Fruit fly (Drosophila melanogaster) whole organism, pupa: ENCODE measurements around the gene RpS10b.

Experiments used
- CG10348 ChIP-seq: fragments of 200-800 bp; sonication (Bioruptor generic); IDR thresholded peaks from 2 replicates; pipeline ENCODE4 v1.3.6; 2022; ENCODE audit warnings: missing biosample characterization, missing genetic modification characterization
- CG12605 ChIP-seq: fragments of 200-800 bp; sonication (Bioruptor generic); IDR thresholded peaks from 2 replicates; pipeline ENCODE4 v1.3.6; 2022; ENCODE audit warnings: missing biosample characterization, missing genetic modification characterization
- CG13204 ChIP-seq: fragments of 200-800 bp; sonication (Bioruptor generic); optimal IDR thresholded peaks from 2 replicates; lab custom pipeline; 2018; ENCODE audit warnings: missing biosample characterization, mild to moderate bottlenecking, missing genetic modification characterization, moderate library complexity
- CG14655 ChIP-seq: fragments of 200-800 bp; sonication (Bioruptor generic); optimal IDR thresholded peaks from 3 replicates; lab custom pipeline; 2017; ENCODE audit warnings: mild to moderate bottlenecking, missing biosample characterization, missing genetic modification reagents, missing genetic modification characterization
- CG15710 ChIP-seq: fragments of 200-800 bp; sonication (Bioruptor generic); optimal IDR thresholded peaks from 2 replicates; lab custom pipeline; 2018; ENCODE audit warnings: missing biosample characterization, mild to moderate bottlenecking, missing genetic modification characterization, moderate library complexity
- CG17806 ChIP-seq: fragments of 200-800 bp; sonication (Bioruptor generic); optimal IDR thresholded peaks from 2 replicates; lab custom pipeline; 2018; ENCODE audit warnings: missing biosample characterization, mild to moderate bottlenecking, missing genetic modification characterization, moderate library complexity
- CG32121 ChIP-seq: fragments of 200-800 bp; sonication (Bioruptor generic); IDR thresholded peaks from 2 replicates; pipeline ENCODE4 v1.3.6; 2022; ENCODE audit warnings: missing biosample characterization, missing genetic modification characterization
- CG34367 ChIP-seq: fragments of 200-800 bp; sonication (Bioruptor generic); optimal IDR thresholded peaks from 2 replicates; lab custom pipeline; 2018; ENCODE audit warnings: missing biosample characterization, mild to moderate bottlenecking, missing genetic modification characterization
- CG4496 ChIP-seq: fragments of 200-800 bp; sonication (Bioruptor generic); IDR thresholded peaks from 3 replicates; pipeline ENCODE4 v1.3.6; 2022; ENCODE audit warnings: missing biosample characterization, missing genetic modification characterization
- CG8159 ChIP-seq: fragments of 200-800 bp; sonication (Bioruptor generic); optimal IDR thresholded peaks from 3 replicates; lab custom pipeline; 2018; ENCODE audit warnings: missing biosample characterization, mild to moderate bottlenecking, missing genetic modification characterization, moderate library complexity
- CG8301 ChIP-seq: fragments of 200-800 bp; sonication (Bioruptor generic); optimal IDR thresholded peaks from 2 replicates; lab custom pipeline; 2018; ENCODE audit warnings: missing biosample characterization, mild to moderate bottlenecking, missing genetic modification characterization
- CG9948 ChIP-seq: fragments of 200-800 bp; sonication (Bioruptor generic); optimal IDR thresholded peaks from 2 replicates; lab custom pipeline; 2018; ENCODE audit warnings: missing biosample characterization, mild to moderate bottlenecking, missing genetic modification characterization, moderate library complexity
- D1 ChIP-seq: fragments of 200-800 bp; sonication (Bioruptor generic); optimal IDR thresholded peaks from 2 replicates; lab custom pipeline; 2018; ENCODE audit warnings: missing biosample characterization, mild to moderate bottlenecking, missing genetic modification characterization, moderate library complexity
- EcR ChIP-seq: fragments of 200-800 bp; sonication (Bioruptor generic); optimal IDR thresholded peaks from 3 replicates; lab custom pipeline; 2019; ENCODE audit warnings: missing biosample characterization, missing genetic modification characterization, mild to moderate bottlenecking, moderate library complexity, missing genetic modification reagents
- Ets98B ChIP-seq: fragments of 200-800 bp; sonication (Bioruptor generic); IDR thresholded peaks from 2 replicates; pipeline ENCODE4 v1.3.6; 2022; ENCODE audit warnings: missing biosample characterization, missing genetic modification characterization
- Pif1A ChIP-seq: fragments of 200-800 bp; sonication (Bioruptor generic); optimal IDR thresholded peaks from 3 replicates; lab custom pipeline; 2016; ENCODE audit warnings: missing biosample characterization, missing genetic modification characterization
- Pif1B ChIP-seq: fragments of 200-800 bp; sonication (Bioruptor generic); optimal IDR thresholded peaks from 3 replicates; lab custom pipeline; 2016; ENCODE audit warnings: missing biosample characterization, missing genetic modification characterization
- Snoo ChIP-seq: fragments of 200-800 bp; sonication (Bioruptor generic); optimal IDR thresholded peaks from 3 replicates; lab custom pipeline; 2017; ENCODE audit warnings: missing biosample characterization, mild to moderate bottlenecking, missing genetic modification characterization, inconsistent platforms
- fd96Ca ChIP-seq: fragments of 200-800 bp; sonication (Bioruptor generic); IDR thresholded peaks from 3 replicates; pipeline ENCODE4 v1.3.6; 2022; ENCODE audit warnings: missing biosample characterization, missing genetic modification characterization
- gl ChIP-seq: fragments of 200-800 bp; sonication (Bioruptor generic); optimal IDR thresholded peaks from 2 replicates; lab custom pipeline; 2018; ENCODE audit warnings: missing biosample characterization, mild to moderate bottlenecking, missing genetic modification characterization
- rn ChIP-seq: fragments of 200-800 bp; sonication (Bioruptor generic); IDR thresholded peaks from 2 replicates; pipeline ENCODE4 v1.3.6; 2022; ENCODE audit warnings: missing biosample characterization, missing genetic modification characterization

The RpS10b gene

dm6 chrX:19631365-19631832, 33.6 kb downstream of the RpS10b start:
- TF ChIP-seq Snoo (no peak), Pif1A (GFP tag; lab: Kevin White, UChicago) (no peak), CG13204 (GFP tag; lab: Kevin White, UChicago) (peak; percentile 81), CG8301 (tag; lab: Kevin White, UChicago) (no peak), CG15710 (no peak), CG10348 (GFP tag; lab: Robert Waterston, UW) (no peak), EcR (GFP tag; lab: Kevin White, UChicago) (peak; percentile 79), Pif1B (GFP tag; lab: Kevin White, UChicago) (no peak), CG8159 (tag; lab: Kevin White, UChicago) (no peak), CG17806 (tag; lab: Kevin White, UChicago) (no peak), CG34367 (tag; lab: Kevin White, UChicago) (no peak), gl (tag; lab: Kevin White, UChicago) (no peak), CG32121 (GFP tag; lab: Robert Waterston, UW) (peak; percentile 43; the same call in 1 of the 2 replicates), rn (GFP tag; lab: Robert Waterston, UW) (no peak), D1 (no peak), CG14655 (GFP tag; lab: Kevin White, UChicago) (no peak), CG12605 (peak; percentile 16; the same call in 1 of the 2 replicates), CG4496 (peak; percentile 67; the same call in 2 of the 3 replicates), CG9948 (tag; lab: Kevin White, UChicago) (no peak), Ets98B (GFP tag; lab: Robert Waterston, UW) (peak; percentile 41; the same call in 1 of the 2 replicates), fd96Ca (GFP tag; lab: Robert Waterston, UW) (0 out of 3 replicates have a peak, but pooled peaks have one; percentile 29)

dm6 chrX:19637002-19637420, 39.2 kb downstream of the RpS10b start:
- TF ChIP-seq CG4496 (peak; percentile 67; the same call in 2 of the 3 replicates), fd96Ca (GFP tag; lab: Robert Waterston, UW) (peak; percentile 39; the same call in 1 of the 3 replicates), Pif1B (GFP tag; lab: Kevin White, UChicago) (peak; percentile 3), CG12605 (no peak), CG13204 (GFP tag; lab: Kevin White, UChicago) (peak; percentile 66), D1 (no peak), Ets98B (GFP tag; lab: Robert Waterston, UW) (peak; percentile 61), Pif1A (GFP tag; lab: Kevin White, UChicago) (no peak), EcR (GFP tag; lab: Kevin White, UChicago) (peak; percentile 49)
- TF ChIP-seq, all 21 proteins: peak for 6

- TF ChIP-seq fd96Ca (GFP tag; lab: Robert Waterston, UW), result no peak
- TF ChIP-seq CG13204 (GFP tag; lab: Kevin White, UChicago), result no peak
- TF ChIP-seq CG4496, result 0 out of 3 replicates have a peak, but pooled peaks have one; percentile 24
- no peak for TF ChIP-seq CG9948 (tag; lab: Kevin White, UChicago)
- TF ChIP-seq CG32121 (GFP tag; lab: Robert Waterston, UW), result peak; percentile 15; the same call in 1 of the 2 replicates
- no peak for TF ChIP-seq CG17806 (tag; lab: Kevin White, UChicago)
- TF ChIP-seq Pif1A (GFP tag; lab: Kevin White, UChicago), result no peak
- no peak for TF ChIP-seq Pif1B (GFP tag; lab: Kevin White, UChicago)
- TF ChIP-seq D1, result no peak
- TF ChIP-seq CG34367 (tag; lab: Kevin White, UChicago), result no peak
- TF ChIP-seq Ets98B (GFP tag; lab: Robert Waterston, UW), result no peak
- TF ChIP-seq CG8301 (tag; lab: Kevin White, UChicago), result no peak
- TF ChIP-seq gl (tag; lab: Kevin White, UChicago), result no peak
- no peak for TF ChIP-seq rn (GFP tag; lab: Robert Waterston, UW)
Measured at dm6 chrX:19637434-19638327, 39.9 kb downstream of the RpS10b start.

dm6 chrX:19638328-19638940, 40.6 kb downstream of the RpS10b start, which contains the start of gene Rcd-1:
Gene Rcd-1 (plus strand): TSS chrX:19638767.
- TF ChIP-seq rn (GFP tag; lab: Robert Waterston, UW) (no peak), gl (tag; lab: Kevin White, UChicago) (no peak), CG15710 (no peak), CG4496 (no peak), CG32121 (GFP tag; lab: Robert Waterston, UW) (no peak), D1 (no peak), CG12605 (no peak), CG14655 (GFP tag; lab: Kevin White, UChicago) (no peak)

dm6 chrX:19640707-19641248, 42.9 kb downstream of the RpS10b start:
- TF ChIP-seq CG4496, result peak; percentile 31; the same call in 1 of the 3 replicates
- TF ChIP-seq CG10348 (GFP tag; lab: Robert Waterston, UW), result no peak
